Worm (Caenorhabditis elegans): ENCODE results near the gene trf-1.

trf-1 gene

DNA sequence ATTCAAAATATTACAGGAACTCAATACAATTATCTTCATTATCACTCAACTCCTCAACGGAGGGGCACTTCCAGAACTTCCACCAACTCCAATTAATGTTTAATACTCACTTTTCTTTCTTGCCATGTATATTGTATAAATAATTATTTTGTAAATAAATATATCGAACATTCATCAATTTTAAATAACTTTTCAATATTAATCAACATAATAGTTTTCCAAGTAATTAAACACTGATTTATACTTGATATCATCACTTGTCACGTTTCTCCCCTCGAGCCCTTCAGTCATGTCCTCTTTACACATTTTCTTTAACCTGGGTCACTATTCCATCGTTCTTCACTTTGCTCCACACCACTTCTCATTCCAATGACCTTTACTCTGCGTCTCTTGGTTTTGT lies 27.3 kb upstream of the trf-1 start, which contains the start of gene mig-18:
Gene mig-18 (plus strand): TSS at position 301 of the 400 bp plus-strand sequence.
- TF ChIP-seq bed-1 (GFP tag; IDR thresholded peaks at IDR 0.05) = no peak
- no peak for TF ChIP-seq aptf-2 (GFP tag; conservative IDR thresholded peaks at IDR 0.05)
- TF ChIP-seq C06A6.2 (GFP tag; conservative IDR thresholded peaks at IDR 0.05) = no peak
- TF ChIP-seq F37B4.10 (GFP tag; IDR thresholded peaks at IDR 0.05) = no peak
- TF ChIP-seq attf-6 (GFP tag; IDR thresholded peaks at IDR 0.05) = no peak
- TF ChIP-seq bed-2 (GFP tag; IDR thresholded peaks at IDR 0.05) = no peak
- no peak for TF ChIP-seq Y67H2A.10 (GFP tag; conservative IDR thresholded peaks at IDR 0.05)
- no peak for TF ChIP-seq ZK185.1 (tag; optimal IDR thresholded peaks at IDR 0.05; ENCODE audit: poor library complexity, severe bottlenecking)
- TF ChIP-seq F57C9.4 (tag; optimal IDR thresholded peaks at IDR 0.05) = no peak
- no peak for TF ChIP-seq rcor-1 (GFP tag; IDR thresholded peaks at IDR 0.05)
- no peak for TF ChIP-seq nfya-2 (GFP tag; IDR thresholded peaks at IDR 0.05)
- TF ChIP-seq tbp1 (GFP tag; optimal IDR thresholded peaks at IDR 0.05) = no peak
- TF ChIP-seq C17E4.6 (GFP tag; IDR thresholded peaks at IDR 0.05) = no peak
- no peak for TF ChIP-seq madf-3 (GFP tag; IDR thresholded peaks at IDR 0.05)
- TF ChIP-seq ztf-22 (GFP tag; optimal IDR thresholded peaks at IDR 0.05) = no peak

DNA sequence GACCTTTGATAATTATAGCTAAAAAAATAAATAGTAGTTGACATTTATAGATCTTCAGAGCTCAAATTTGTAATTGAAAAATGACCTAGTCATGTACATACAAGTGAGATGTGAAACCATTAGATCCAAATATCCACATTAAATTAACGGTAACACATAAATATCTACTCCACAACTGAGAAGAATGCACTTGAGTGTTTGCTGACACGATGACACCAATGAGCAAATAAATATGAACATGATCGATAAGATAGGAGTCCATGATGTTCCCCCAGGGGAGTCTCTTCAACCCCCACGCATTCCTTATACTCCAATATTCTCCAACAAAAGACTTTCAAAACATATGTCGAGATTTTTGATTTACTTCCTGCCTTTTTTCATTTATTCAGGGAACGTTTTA lies 25.8 kb upstream of the trf-1 start, which contains the start of gene ttr-52:
Gene ttr-52 (plus strand): TSS at position 301 of the 400 bp plus-strand sequence.
- TF ChIP-seq F10E7.11 (tag; optimal IDR thresholded peaks at IDR 0.05) = no peak

- TF ChIP-seq hrde-1 (tag; optimal IDR thresholded peaks at IDR 0.05; ENCODE audit: borderline replicate concordance) (no peak), ccch-3 (GFP tag; optimal IDR thresholded peaks at IDR 0.05) (no peak), K11D2.4 (GFP tag; IDR thresholded peaks at IDR 0.05) (no peak), ceh-58 (GFP tag; IDR thresholded peaks at IDR 0.05) (no peak), T07F8.4 (tag; optimal IDR thresholded peaks at IDR 0.05) (no peak)
Measured at ce11 chrIII:13405504-13405903, 24.8 kb upstream of the trf-1 start, which contains the start of gene nas-1. TSS of gene nas-1 (plus strand) at chrIII:13405804.

- TF ChIP-seq unc-130 (GFP tag; optimal IDR thresholded peaks at IDR 0.05) = no peak
- no peak for TF ChIP-seq bed-1 (GFP tag; IDR thresholded peaks at IDR 0.05)
- TF ChIP-seq him-1 (tag; optimal IDR thresholded peaks at IDR 0.05) = no peak
- TF ChIP-seq F39B2.1 (GFP tag; IDR thresholded peaks at IDR 0.05) = no peak
- TF ChIP-seq F22D6.2 (tag; optimal IDR thresholded peaks at IDR 0.05) = no peak
- no peak for TF ChIP-seq K12H6.12 (tag; optimal IDR thresholded peaks at IDR 0.05)
- TF ChIP-seq F52B5.7 (tag; optimal IDR thresholded peaks at IDR 0.05) = no peak
- TF ChIP-seq dpl-1 (GFP tag; optimal IDR thresholded peaks at IDR 0.05) = no peak
- no peak for TF ChIP-seq zim-3 (tag; optimal IDR thresholded peaks at IDR 0.05)
- TF ChIP-seq attf-3 (GFP tag; conservative IDR thresholded peaks at IDR 0.05) = no peak
- no peak for TF ChIP-seq ceh-40 (GFP tag; IDR thresholded peaks at IDR 0.05)
- TF ChIP-seq repo-1 (tag; optimal IDR thresholded peaks at IDR 0.05) = no peak
- TF ChIP-seq ztf-22 (GFP tag; optimal IDR thresholded peaks at IDR 0.05) = no peak
- no peak for TF ChIP-seq B0336.3 (GFP tag; IDR thresholded peaks at IDR 0.05)
- TF ChIP-seq lsy-27 (tag; optimal IDR thresholded peaks at IDR 0.05; ENCODE audit: borderline replicate concordance, insufficient read depth) = no peak
- no peak for TF ChIP-seq gei-17 (GFP tag; optimal IDR thresholded peaks at IDR 0.05)
- TF ChIP-seq efl-1 (GFP tag; optimal IDR thresholded peaks at IDR 0.05) = no peak
Measured at ce11 chrIII:13409498-13409897, 20.8 kb upstream of the trf-1 start, which contains the start of gene myo-6. TSS of gene myo-6 (plus strand) at chrIII:13409798.
